Fruit fly (Drosophila melanogaster): ENCODE data around the gene Sap-r.

The Sap-r gene

dm6 chr3R:30888550-30889259, at the start of gene Sap-r:
Sap-r (minus strand) TSS chr3R:30889062.
- TF ChIP-seq CG1602 (GFP tag; optimal IDR thresholded peaks at IDR 0.05) (no peak), CG13775 (GFP tag; optimal IDR thresholded peaks at IDR 0.05) (no peak), CG6854 (GFP tag; optimal IDR thresholded peaks at IDR 0.05) (no peak), CG15269 (tag; optimal IDR thresholded peaks at IDR 0.05) (no peak), cg (GFP tag; optimal IDR thresholded peaks at IDR 0.05) (no peak), CG2889 (GFP tag; IDR thresholded peaks at IDR 0.05) (no peak), BEAF-32 (GFP tag; optimal IDR thresholded peaks at IDR 0.05) (peak; percentile 95), Vsx1 (GFP tag; optimal IDR thresholded peaks at IDR 0.05) (no peak), Rx (GFP tag; IDR thresholded peaks at IDR 0.05) (no peak), CG8944 (GFP tag; optimal IDR thresholded peaks at IDR 0.05) (no peak), trem (tag; optimal IDR thresholded peaks at IDR 0.05) (peak; percentile 71), CG9437 (GFP tag; optimal IDR thresholded peaks at IDR 0.05) (no peak), Fer2 (tag; optimal IDR thresholded peaks at IDR 0.05) (no peak), cas (GFP tag; IDR thresholded peaks at IDR 0.05) (no peak), CG6254 (GFP tag; optimal IDR thresholded peaks at IDR 0.05) (no peak), gsb (GFP tag; IDR thresholded peaks at IDR 0.05) (no peak), Asciz (GFP tag; optimal IDR thresholded peaks at IDR 0.05) (no peak), lov (optimal IDR thresholded peaks at IDR 0.05) (no peak), lov (GFP tag; IDR thresholded peaks at IDR 0.05) (no peak), CG2712 (tag; optimal IDR thresholded peaks at IDR 0.05) (peak; percentile 62), CG1603 (tag; optimal IDR thresholded peaks at IDR 0.05) (peak; percentile 85), NfI (GFP tag; optimal IDR thresholded peaks at IDR 0.05) (no peak), zf30C (GFP tag; optimal IDR thresholded peaks at IDR 0.05) (no peak), fd64A (GFP tag; optimal IDR thresholded peaks at IDR 0.05) (no peak), tna (GFP tag; IDR thresholded peaks at IDR 0.05; ENCODE audit: partially characterized antibody) (peak; percentile 41), jumu (GFP tag; optimal IDR thresholded peaks at IDR 0.05) (no peak), Meics (GFP tag; optimal IDR thresholded peaks at IDR 0.05) (no peak), NC2β (GFP tag; optimal IDR thresholded peaks at IDR 0.05) (peak; percentile 45), H15 (GFP tag; IDR thresholded peaks at IDR 0.05) (no peak), CG12071 (GFP tag; optimal IDR thresholded peaks at IDR 0.05) (no peak), repo (GFP tag; optimal IDR thresholded peaks at IDR 0.05) (no peak), Sox102F (GFP tag; optimal IDR thresholded peaks at IDR 0.05) (no peak), CG33213 (GFP tag; optimal IDR thresholded peaks at IDR 0.05) (peak; percentile 83), CG2202 (tag; optimal IDR thresholded peaks at IDR 0.05) (no peak), Drgx (GFP tag; IDR thresholded peaks at IDR 0.05) (no peak), pho (GFP tag; optimal IDR thresholded peaks at IDR 0.05) (peak; percentile 24), maf-S (GFP tag; optimal IDR thresholded peaks at IDR 0.05) (peak; percentile 23), CG11695 (GFP tag; IDR thresholded peaks at IDR 0.05) (no peak), CG32767 (GFP tag; IDR thresholded peaks at IDR 0.05) (no peak), CG4404 (GFP tag; IDR thresholded peaks at IDR 0.05) (no peak), corto (GFP tag; optimal IDR thresholded peaks at IDR 0.05) (no peak), jigr1 (GFP tag; IDR thresholded peaks at IDR 0.05) (no peak), yki (optimal IDR thresholded peaks at IDR 0.05) (no peak), CG17385 (GFP tag; optimal IDR thresholded peaks at IDR 0.05) (no peak), pan (optimal IDR thresholded peaks at IDR 0.05) (no peak), pan (GFP tag; optimal IDR thresholded peaks at IDR 0.05 in 1 of 2, IDR thresholded peaks at IDR 0.05 in 1 of 2) (no peak), C15 (GFP tag; IDR thresholded peaks at IDR 0.05) (no peak), CG1233 (GFP tag; optimal IDR thresholded peaks at IDR 0.05) (no peak), ash1 (GFP tag; optimal IDR thresholded peaks at IDR 0.05) (no peak), CG17829 (tag; optimal IDR thresholded peaks at IDR 0.05) (peak; percentile 64), CG16813 (GFP tag; IDR thresholded peaks at IDR 0.05; ENCODE audit: partially characterized antibody) (peak; percentile 79)
